Fruit fly (Drosophila melanogaster) whole organism, pupa: Measurements from ENCODE around the gene bocks.

ENCODE experiments used
- CG10348 ChIP-seq: fragments of 200-800 bp; sonication (Bioruptor generic); IDR thresholded peaks from 2 replicates; pipeline ENCODE4 v1.3.6; 2022; ENCODE audit warnings: missing biosample characterization, missing genetic modification characterization
- CG13204 ChIP-seq: fragments of 200-800 bp; sonication (Bioruptor generic); optimal IDR thresholded peaks from 2 replicates; lab custom pipeline; 2018; ENCODE audit warnings: missing biosample characterization, mild to moderate bottlenecking, missing genetic modification characterization, moderate library complexity
- CG8301 ChIP-seq: fragments of 200-800 bp; sonication (Bioruptor generic); optimal IDR thresholded peaks from 2 replicates; lab custom pipeline; 2018; ENCODE audit warnings: missing biosample characterization, mild to moderate bottlenecking, missing genetic modification characterization
- CG9948 ChIP-seq: fragments of 200-800 bp; sonication (Bioruptor generic); optimal IDR thresholded peaks from 2 replicates; lab custom pipeline; 2018; ENCODE audit warnings: missing biosample characterization, mild to moderate bottlenecking, missing genetic modification characterization, moderate library complexity
- D1 ChIP-seq: fragments of 200-800 bp; sonication (Bioruptor generic); optimal IDR thresholded peaks from 2 replicates; lab custom pipeline; 2018; ENCODE audit warnings: missing biosample characterization, mild to moderate bottlenecking, missing genetic modification characterization, moderate library complexity
- EcR ChIP-seq: fragments of 200-800 bp; sonication (Bioruptor generic); optimal IDR thresholded peaks from 3 replicates; lab custom pipeline; 2019; ENCODE audit warnings: missing biosample characterization, missing genetic modification characterization, mild to moderate bottlenecking, moderate library complexity, missing genetic modification reagents
- Pif1B ChIP-seq: fragments of 200-800 bp; sonication (Bioruptor generic); optimal IDR thresholded peaks from 3 replicates; lab custom pipeline; 2016; ENCODE audit warnings: missing biosample characterization, missing genetic modification characterization
- Snoo ChIP-seq: fragments of 200-800 bp; sonication (Bioruptor generic); optimal IDR thresholded peaks from 3 replicates; lab custom pipeline; 2017; ENCODE audit warnings: missing biosample characterization, mild to moderate bottlenecking, missing genetic modification characterization, inconsistent platforms
- gl ChIP-seq: fragments of 200-800 bp; sonication (Bioruptor generic); optimal IDR thresholded peaks from 2 replicates; lab custom pipeline; 2018; ENCODE audit warnings: missing biosample characterization, mild to moderate bottlenecking, missing genetic modification characterization
- rn ChIP-seq: fragments of 200-800 bp; sonication (Bioruptor generic); IDR thresholded peaks from 2 replicates; pipeline ENCODE4 v1.3.6; 2022; ENCODE audit warnings: missing biosample characterization, missing genetic modification characterization

DNA sequence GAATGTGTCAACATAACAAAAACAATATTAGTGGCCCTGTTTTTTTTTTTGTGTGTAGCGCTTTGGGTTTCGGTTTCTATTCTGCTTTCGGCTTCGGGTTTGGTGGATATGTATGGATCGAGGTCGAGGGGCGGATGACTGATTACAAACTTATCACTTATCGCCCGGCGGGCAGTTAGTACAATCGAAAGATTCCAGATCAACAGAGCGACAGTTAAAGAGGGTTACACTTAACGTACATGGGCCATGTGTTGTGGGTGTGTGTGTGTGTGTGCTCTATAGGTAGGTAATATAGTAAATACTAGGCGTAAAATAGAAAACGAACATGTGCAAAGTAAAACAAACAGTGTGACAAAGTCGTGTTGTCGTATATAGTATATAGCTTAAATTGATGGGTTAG is 42.0 kb downstream of the bocks start:
- TF ChIP-seq EcR (no peak), D1 (tag; lab: Kevin White, UChicago) (no peak), Snoo (tag; lab: Kevin White, UChicago) (no peak), CG13204 (GFP tag; lab: Kevin White, UChicago) (no peak), CG9948 (no peak), CG10348 (no peak), rn (GFP tag; lab: Robert Waterston, UW) (no peak), gl (tag; lab: Kevin White, UChicago) (no peak), CG8301 (tag; lab: Kevin White, UChicago) (no peak), Pif1B (GFP tag; lab: Kevin White, UChicago) (no peak)
